Fruit fly (Drosophila melanogaster): ENCODE data around the gene CG42692.

DNA sequence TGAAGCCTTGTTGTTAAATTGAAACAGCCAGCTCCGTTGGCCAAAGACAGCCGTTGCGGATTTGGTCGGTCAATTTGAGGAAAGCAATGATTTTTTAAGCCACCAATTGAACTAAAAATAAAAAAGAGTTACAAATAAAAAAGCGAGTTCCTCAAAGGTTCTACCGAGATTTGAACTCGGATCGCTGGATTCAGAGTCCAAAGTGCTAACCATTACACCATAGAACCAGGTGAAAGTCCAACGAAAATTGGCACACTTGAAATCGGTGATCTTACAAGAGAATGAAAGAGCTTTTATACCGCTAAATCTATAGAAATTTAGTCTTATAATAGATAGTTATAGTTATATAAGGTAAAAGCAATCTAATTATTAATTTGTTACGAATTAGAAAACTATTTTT, 2.5 kb downstream of the CG42692 start:
- TF ChIP-seq Dll (optimal IDR thresholded peaks at IDR 0.05) (no peak), EcR (GFP tag; optimal IDR thresholded peaks at IDR 0.05) (no peak), pan (optimal IDR thresholded peaks at IDR 0.05) (no peak), CG8478 (optimal IDR thresholded peaks at IDR 0.05) (no peak), usp (GFP tag; optimal IDR thresholded peaks at IDR 0.05) (no peak), psq (optimal IDR thresholded peaks at IDR 0.05) (no peak)
